Worm (Caenorhabditis elegans): ENCODE data around the gene srt-49.

DNA sequence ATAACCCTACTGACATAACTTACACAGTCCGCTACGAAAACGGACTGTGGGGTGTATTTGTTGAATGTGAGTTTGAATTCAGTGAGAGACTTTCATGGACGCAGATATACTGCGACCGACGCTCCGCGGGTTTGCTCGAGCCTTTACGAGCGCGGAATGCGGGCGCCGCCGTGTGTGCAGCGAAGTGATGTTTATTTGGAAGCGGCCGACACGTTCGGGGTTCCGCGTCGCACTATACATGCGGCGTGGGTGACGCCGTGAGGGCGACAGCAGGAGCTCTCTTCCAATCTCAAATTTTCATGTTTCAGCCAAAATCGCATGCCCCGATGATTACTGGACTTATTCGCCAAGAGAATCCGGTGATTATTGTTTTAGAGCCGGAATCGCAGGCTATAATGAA is 21.1 kb upstream of the srt-49 start:
- TF ChIP-seq nhr-237 (tag; optimal IDR thresholded peaks at IDR 0.05) (no peak), nhr-76 (tag; optimal IDR thresholded peaks at IDR 0.05) (no peak), nhr-12 (tag; optimal IDR thresholded peaks at IDR 0.05) (no peak), mab-5 (tag; optimal IDR thresholded peaks at IDR 0.05) (no peak), ztf-11 (tag; optimal IDR thresholded peaks at IDR 0.05) (no peak), M03D4.4 (tag; optimal IDR thresholded peaks at IDR 0.05) (no peak), unc-62 (GFP tag; optimal IDR thresholded peaks at IDR 0.05) (no peak), nhr-28 (tag; optimal IDR thresholded peaks at IDR 0.05) (no peak)
